Fruit fly (Drosophila melanogaster) whole organism, embryonic: ENCODE data around the gene CG10029.

Source experiments
- Adf1 ChIP-seq: fragments of 200-800 bp; sonication (Bioruptor generic); IDR thresholded peaks from 2 replicates; pipeline ENCODE4 v1.3.6; 2022; ENCODE audit warnings: missing biosample characterization, missing genetic modification characterization
- Atf-2 ChIP-seq: fragments of 200-800 bp; sonication (Bioruptor generic); optimal IDR thresholded peaks from 2 replicates; lab custom pipeline; 2016; ENCODE audit warnings: missing biosample characterization, missing genetic modification characterization
- CG10274 ChIP-seq: fragments of 200-800 bp; sonication (Bioruptor generic); optimal IDR thresholded peaks from 3 replicates; lab custom pipeline; 2017; ENCODE audit warnings: missing biosample characterization, mild to moderate bottlenecking, missing genetic modification characterization
- CG16815 ChIP-seq: fragments of 200-800 bp; sonication (Bioruptor generic); optimal IDR thresholded peaks from 3 replicates; lab custom pipeline; 2017; ENCODE audit warnings: missing biosample characterization, mild to moderate bottlenecking, missing genetic modification characterization
- CG18764 ChIP-seq: fragments of 200-800 bp; sonication (Bioruptor generic); optimal IDR thresholded peaks from 3 replicates; lab custom pipeline; 2016; ENCODE audit warnings: missing biosample characterization, missing genetic modification characterization
- CG2678 ChIP-seq: fragments of 200-800 bp; sonication (Bioruptor generic); optimal IDR thresholded peaks from 3 replicates; lab custom pipeline; 2019; ENCODE audit warnings: missing biosample characterization, mild to moderate bottlenecking, missing genetic modification characterization, moderate library complexity
- CG33557 ChIP-seq: fragments of 200-800 bp; sonication (Bioruptor generic); optimal IDR thresholded peaks from 2 replicates; lab custom pipeline; 2019; ENCODE audit warnings: missing biosample characterization, mild to moderate bottlenecking, missing genetic modification characterization, moderate library complexity
- CG4360 ChIP-seq: fragments of 200-800 bp; sonication (Bioruptor generic); IDR thresholded peaks from 2 replicates; pipeline ENCODE4 v1.3.6; 2022; ENCODE audit warnings: missing biosample characterization, missing genetic modification characterization
- CG4730 ChIP-seq: fragments of 200-800 bp; sonication (Bioruptor generic); IDR thresholded peaks from 2 replicates; pipeline ENCODE4 v1.3.6; 2022; ENCODE audit warnings: missing biosample characterization, missing genetic modification characterization
- CG5953 ChIP-seq: fragments of 200-800 bp; sonication (Bioruptor generic); IDR thresholded peaks from 2 replicates; pipeline ENCODE4 v1.3.6; 2022; ENCODE audit warnings: missing biosample characterization, missing genetic modification characterization
- CG6175 ChIP-seq: fragments of 200-800 bp; sonication (Bioruptor generic); IDR thresholded peaks from 3 replicates; pipeline ENCODE4 v1.3.6; 2022; ENCODE audit warnings: missing biosample characterization, missing genetic modification characterization
- CG6791 ChIP-seq: fragments of 200-800 bp; sonication (Bioruptor generic); IDR thresholded peaks from 3 replicates; pipeline ENCODE4 v1.3.6; 2022; ENCODE audit warnings: missing biosample characterization, missing genetic modification characterization; ENCODE audit not compliant: partially characterized antibody
- CG8478 ChIP-seq: fragments of >200 bp; optimal IDR thresholded peaks from 2 replicates; lab custom pipeline; 2018
- CG8944 ChIP-seq: fragments of 200-800 bp; sonication (Bioruptor generic); optimal IDR thresholded peaks from 3 replicates; lab custom pipeline; 2016; ENCODE audit warnings: missing biosample characterization, missing genetic modification characterization
- CG9215 ChIP-seq: fragments of 200-800 bp; sonication (Bioruptor generic); IDR thresholded peaks from 2 replicates; pipeline ENCODE4 v1.3.6; 2022; ENCODE audit warnings: missing biosample characterization, missing genetic modification characterization
- CrebB ChIP-seq: fragments of 200-800 bp; sonication (Bioruptor generic); optimal IDR thresholded peaks from 3 replicates; lab custom pipeline; 2018; ENCODE audit warnings: missing biosample characterization, mild to moderate bottlenecking, missing genetic modification characterization
- Ets65A ChIP-seq: fragments of 200-800 bp; sonication (Bioruptor generic); peaks from one replicate; lab custom pipeline; 2016; ENCODE audit warnings: missing biosample characterization, missing genetic modification characterization
- Hr39 ChIP-seq: fragments of >200 bp; optimal IDR thresholded peaks from 2 replicates; lab custom pipeline; 2017
- NC2β ChIP-seq: fragments of 200-800 bp; sonication (Bioruptor generic); optimal IDR thresholded peaks from 2 replicates; lab custom pipeline; 2016; ENCODE audit warnings: missing biosample characterization, missing genetic modification characterization
- Poxn ChIP-seq: fragments of 200-800 bp; sonication (Bioruptor generic); IDR thresholded peaks from 2 replicates; pipeline ENCODE4 v1.3.6; 2022; ENCODE audit warnings: missing biosample characterization, missing genetic modification characterization
- Ravus ChIP-seq: fragments of 200-800 bp; sonication (Bioruptor generic); IDR thresholded peaks from 2 replicates; pipeline ENCODE4 v1.3.6; 2022; ENCODE audit warnings: missing biosample characterization, missing genetic modification characterization
- Ssrp ChIP-seq: fragments of 200-800 bp; sonication (Bioruptor generic); optimal IDR thresholded peaks from 2 replicates; lab custom pipeline; 2018; ENCODE audit warnings: missing biosample characterization, mild to moderate bottlenecking, missing genetic modification characterization, moderate library complexity
- TFAM ChIP-seq: fragments of 200-800 bp; sonication (Bioruptor generic); optimal IDR thresholded peaks from 2 replicates; lab custom pipeline; 2017; ENCODE audit warnings: missing biosample characterization, missing genetic modification characterization, inconsistent platforms
- ap ChIP-seq: fragments of 200-800 bp; sonication (Bioruptor generic); IDR thresholded peaks from 2 replicates; pipeline ENCODE4 v1.3.6; 2022; ENCODE audit warnings: missing biosample characterization, missing genetic modification characterization
- bsh ChIP-seq, 2 experiments: fragments of 200-800 bp; sonication (Bioruptor generic); optimal IDR thresholded peaks; 2 replicates each; lab custom pipeline; 2017 to 2018; ENCODE audit warnings: mild to moderate bottlenecking in 2 of 2, missing biosample characterization in 2 of 2, missing genetic modification characterization in 2 of 2, moderate library complexity in 1 of 2
- chif ChIP-seq, 2 experiments: fragments of 200-800 bp; sonication (Bioruptor generic); optimal IDR thresholded peaks; 3 replicates each; lab custom pipeline; 2016; ENCODE audit warnings: missing biosample characterization in 2 of 2, missing genetic modification characterization in 2 of 2
- dmrt11E ChIP-seq: fragments of 200-800 bp; sonication (Bioruptor generic); optimal IDR thresholded peaks from 3 replicates; lab custom pipeline; 2018; ENCODE audit warnings: missing biosample characterization, mild to moderate bottlenecking, missing genetic modification characterization, moderate library complexity
- fd96Cb ChIP-seq: fragments of 200-800 bp; sonication (Bioruptor generic); optimal IDR thresholded peaks from 2 replicates; lab custom pipeline; 2018; ENCODE audit warnings: missing biosample characterization, mild to moderate bottlenecking, missing genetic modification characterization, moderate library complexity
- grau ChIP-seq: fragments of 200-800 bp; optimal IDR thresholded peaks from 3 replicates; lab custom pipeline; 2019; ENCODE audit warnings: missing biosample characterization, mild to moderate bottlenecking, missing genetic modification characterization, moderate library complexity
- gsb-n ChIP-seq: fragments of 200-800 bp; sonication (Bioruptor generic); optimal IDR thresholded peaks from 3 replicates; lab custom pipeline; 2018; ENCODE audit warnings: missing biosample characterization, mild to moderate bottlenecking, missing genetic modification characterization
- ham ChIP-seq: fragments of 200-800 bp; sonication (Bioruptor generic); IDR thresholded peaks from 2 replicates; pipeline ENCODE4 v1.3.6; 2022; ENCODE audit warnings: missing biosample characterization, missing genetic modification characterization
- hbn ChIP-seq: fragments of 200-800 bp; sonication (Bioruptor generic); IDR thresholded peaks from 2 replicates; pipeline ENCODE4 v1.3.6; 2022; ENCODE audit warnings: missing biosample characterization, missing genetic modification characterization; ENCODE audit not compliant: partially characterized antibody
- hth ChIP-seq: fragments of >200 bp; optimal IDR thresholded peaks from 2 replicates; lab custom pipeline; 2017; ENCODE audit warnings: inconsistent platforms
- nom ChIP-seq: fragments of 200-800 bp; sonication (Bioruptor generic); optimal IDR thresholded peaks from 2 replicates; lab custom pipeline; 2017; ENCODE audit warnings: missing biosample characterization, missing genetic modification characterization, mild to moderate bottlenecking, moderate library complexity, missing genetic modification reagents
- org-1 ChIP-seq: fragments of 200-800 bp; sonication (Bioruptor generic); optimal IDR thresholded peaks from 2 replicates; lab custom pipeline; 2017; ENCODE audit warnings: missing biosample characterization, missing genetic modification characterization
- pan ChIP-seq, 4 experiments: fragments of >200 bp in 3 of 4; fragments of 200-800 bp in 1 of 4; sonication (Bioruptor generic) in 1 of 4; optimal IDR thresholded peaks in 3 of 4; IDR thresholded peaks in 1 of 4; 2 replicates each; pipeline versions ENCODE4 v1.3.6 to Lab custom; 2017 to 2022; ENCODE audit warnings: missing biosample characterization in 2 of 4, missing genetic modification characterization in 2 of 4, mixed read lengths in 1 of 4
- phol ChIP-seq: fragments of 200-800 bp; sonication (Bioruptor generic); optimal IDR thresholded peaks from 3 replicates; lab custom pipeline; 2018; ENCODE audit warnings: missing biosample characterization, mild to moderate bottlenecking, missing genetic modification characterization, moderate library complexity
- sens ChIP-seq: fragments of 200-800 bp; sonication (Bioruptor generic); peaks from one replicate; lab custom pipeline; 2016; ENCODE audit warnings: missing biosample characterization, missing genetic modification characterization
- shn ChIP-seq: fragments of 200-800 bp; sonication (Bioruptor generic); optimal IDR thresholded peaks from 3 replicates; lab custom pipeline; 2016; ENCODE audit warnings: missing biosample characterization, missing genetic modification characterization
- sob ChIP-seq: fragments of 200-800 bp; sonication (Bioruptor generic); IDR thresholded peaks from 2 replicates; pipeline ENCODE4 v1.3.6; 2022; ENCODE audit warnings: missing biosample characterization, missing genetic modification characterization
- sqz ChIP-seq: fragments of 200-800 bp; sonication (Bioruptor generic); optimal IDR thresholded peaks from 3 replicates; lab custom pipeline; 2018; ENCODE audit warnings: missing biosample characterization, mild to moderate bottlenecking, missing genetic modification characterization
- sr ChIP-seq: fragments of 200-800 bp; sonication (Bioruptor generic); IDR thresholded peaks from 3 replicates; pipeline ENCODE4 v1.3.6; 2022; ENCODE audit warnings: missing biosample characterization, missing genetic modification characterization
- sug ChIP-seq: fragments of 200-800 bp; optimal IDR thresholded peaks from 2 replicates; lab custom pipeline; 2019; ENCODE audit warnings: missing biosample characterization, mild to moderate bottlenecking, missing genetic modification characterization, moderate library complexity
- trh ChIP-seq: fragments of 200-800 bp; sonication (Bioruptor generic); optimal IDR thresholded peaks from 2 replicates; lab custom pipeline; 2016; ENCODE audit warnings: missing biosample characterization, missing genetic modification characterization
- tx ChIP-seq: fragments of 200-800 bp; sonication (Bioruptor generic); optimal IDR thresholded peaks from 2 replicates; lab custom pipeline; 2016; ENCODE audit warnings: missing biosample characterization, missing genetic modification characterization
- vvl ChIP-seq: fragments of 200-800 bp; sonication (Bioruptor generic); IDR thresholded peaks from 2 replicates; pipeline ENCODE4 v1.3.6; 2022; ENCODE audit warnings: missing biosample characterization, missing genetic modification characterization
- zen2 ChIP-seq: fragments of 200-800 bp; sonication (Bioruptor generic); IDR thresholded peaks from 3 replicates; pipeline ENCODE4 v1.3.6; 2022; ENCODE audit warnings: missing biosample characterization, missing genetic modification characterization; ENCODE audit not compliant: partially characterized antibody

CG10029 gene

DNA sequence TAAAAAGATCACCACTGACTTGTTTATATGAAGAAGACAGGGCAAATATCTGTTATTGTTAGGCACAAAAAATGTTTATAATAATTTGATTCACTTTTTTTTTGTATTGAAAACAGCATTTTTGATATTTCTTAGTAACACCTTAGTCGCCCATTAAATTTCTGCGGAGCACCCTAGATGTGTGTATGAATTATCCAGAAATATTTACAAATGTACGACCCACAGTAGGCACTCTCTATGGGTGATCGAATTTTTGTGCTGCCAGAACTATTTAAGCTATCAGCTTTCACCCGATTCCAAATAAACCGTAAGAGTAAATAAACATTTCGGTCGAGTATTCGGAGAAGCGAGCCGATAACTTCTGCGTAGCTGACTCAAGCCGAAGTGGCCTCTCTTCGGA, 31.3 kb downstream of the CG10029 start, which contains the start of gene RacGAP84C:
Gene RacGAP84C (plus strand): TSS at position 301 of the 400 bp plus-strand sequence.
- TF ChIP-seq TFAM (GFP tag; lab: Kevin White, UChicago): no peak

DNA sequence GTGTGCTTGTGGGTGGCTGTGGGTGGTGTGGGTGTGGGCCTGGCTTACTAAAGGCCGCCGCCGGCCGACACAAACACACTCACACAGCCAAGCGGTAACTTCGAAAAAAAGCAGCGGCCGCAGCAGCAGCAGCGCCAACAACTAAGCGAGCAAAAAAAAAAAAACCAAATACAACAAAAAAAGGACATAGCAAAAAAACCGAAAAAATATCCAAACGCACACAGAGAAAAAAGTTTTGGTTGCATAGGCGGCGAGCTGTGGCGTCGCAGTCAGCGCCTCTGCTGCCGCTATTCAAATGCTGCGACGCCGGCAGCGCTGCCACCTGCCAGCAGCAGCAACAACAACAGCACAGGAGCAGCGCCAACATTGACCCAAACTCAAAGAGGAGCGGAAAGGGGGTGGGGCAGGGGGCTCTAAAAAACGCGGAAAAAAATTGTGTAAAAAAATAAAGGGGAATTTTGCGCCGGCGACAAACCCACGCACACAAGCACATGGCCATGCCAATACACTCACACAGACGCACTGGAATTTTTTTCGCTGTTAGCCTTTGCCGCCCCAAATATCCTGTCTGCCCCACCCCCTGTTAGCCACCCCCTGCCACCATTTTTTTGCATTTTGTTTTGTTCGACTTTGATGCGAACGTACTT, 34.6 kb downstream of the CG10029 start:
- TF ChIP-seq grau: no peak
- no peak for TF ChIP-seq bsh (GFP tag; optimal IDR thresholded peaks at IDR 0.05; lab: Kevin White, UChicago)
- no peak for TF ChIP-seq CrebB
- TF ChIP-seq pan (optimal IDR thresholded peaks at IDR 0.05; lab: Kevin White, UChicago): no peak
- no peak for TF ChIP-seq pan (GFP tag; optimal IDR thresholded peaks at IDR 0.05 in 1 of 2, IDR thresholded peaks at IDR 0.05 in 1 of 2)
- TF ChIP-seq CG6175: no peak
- TF ChIP-seq Atf-2 (GFP tag; lab: Kevin White, UChicago): no peak
- peak; percentile 89 for TF ChIP-seq Adf1
- TF ChIP-seq CG4360 (GFP tag; lab: Robert Waterston, UW): 0 out of 2 replicates have a peak, but pooled peaks have one; percentile 24
- no peak for TF ChIP-seq tx (GFP tag; lab: Kevin White, UChicago)
- no peak for TF ChIP-seq CG33557 (GFP tag; lab: Kevin White, UChicago)
- TF ChIP-seq org-1: no peak
- peak; percentile 23 for TF ChIP-seq nom (GFP tag; lab: Kevin White, UChicago)
- no peak for TF ChIP-seq trh (GFP tag; lab: Kevin White, UChicago)
- no peak for TF ChIP-seq Ravus (GFP tag; lab: Robert Waterston, UW)
- no peak for TF ChIP-seq zen2 (GFP tag; lab: Robert Waterston, UW)
- TF ChIP-seq shn (GFP tag; lab: Kevin White, UChicago): no peak
- no peak for TF ChIP-seq ap
- no peak for TF ChIP-seq Poxn (GFP tag; lab: Robert Waterston, UW)
- peak; percentile 92 for TF ChIP-seq sqz
- no peak for TF ChIP-seq CG4730 (GFP tag; lab: Robert Waterston, UW)
- TF ChIP-seq CG6791 (GFP tag; lab: Robert Waterston, UW): no peak
- TF ChIP-seq Ssrp (tag; lab: Kevin White, UChicago): no peak
- no peak for TF ChIP-seq sr (GFP tag; lab: Robert Waterston, UW)
- no peak for TF ChIP-seq phol (tag; lab: Kevin White, UChicago)
- TF ChIP-seq NC2β (GFP tag; lab: Kevin White, UChicago): no peak
- TF ChIP-seq CG16815 (GFP tag; lab: Kevin White, UChicago): no peak
- TF ChIP-seq CG18764 (GFP tag; lab: Kevin White, UChicago): no peak
- TF ChIP-seq hth (lab: Kevin White, UChicago): no peak
- TF ChIP-seq CG9215 (GFP tag; lab: Robert Waterston, UW): 0 out of 2 replicates have a peak, but pooled peaks have one; percentile 9
- TF ChIP-seq dmrt11E (tag; lab: Kevin White, UChicago): no peak

DNA sequence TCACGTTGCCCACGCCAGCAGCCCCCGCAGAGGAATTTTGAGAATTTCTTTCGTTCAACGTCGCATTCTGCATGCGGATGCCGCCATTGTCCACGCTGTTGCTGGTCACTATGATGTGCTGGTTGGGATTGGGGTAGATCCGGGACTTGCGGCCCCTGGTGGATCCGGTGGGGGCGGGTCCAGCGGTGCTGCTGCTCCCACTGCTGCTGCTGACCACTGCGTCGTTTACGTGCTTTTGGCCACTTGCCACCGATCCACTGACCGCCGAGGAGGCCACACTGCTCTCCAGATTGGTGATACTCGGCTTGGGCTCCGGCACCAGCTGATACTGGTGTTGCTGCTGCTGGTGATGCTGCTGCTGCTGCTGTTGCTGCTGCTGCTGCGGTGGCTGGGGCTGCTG, 40.2 kb downstream of the CG10029 start:
- TF ChIP-seq Ets65A (GFP tag; lab: Kevin White, UChicago) (peak; percentile 17), CG8478 (lab: Kevin White, UChicago) (peak; percentile 40), Hr39 (lab: Kevin White, UChicago) (peak; percentile 53), ham (GFP tag; lab: Robert Waterston, UW) (no peak)
- TF ChIP-seq, all 482 proteins: peak for 3

DNA sequence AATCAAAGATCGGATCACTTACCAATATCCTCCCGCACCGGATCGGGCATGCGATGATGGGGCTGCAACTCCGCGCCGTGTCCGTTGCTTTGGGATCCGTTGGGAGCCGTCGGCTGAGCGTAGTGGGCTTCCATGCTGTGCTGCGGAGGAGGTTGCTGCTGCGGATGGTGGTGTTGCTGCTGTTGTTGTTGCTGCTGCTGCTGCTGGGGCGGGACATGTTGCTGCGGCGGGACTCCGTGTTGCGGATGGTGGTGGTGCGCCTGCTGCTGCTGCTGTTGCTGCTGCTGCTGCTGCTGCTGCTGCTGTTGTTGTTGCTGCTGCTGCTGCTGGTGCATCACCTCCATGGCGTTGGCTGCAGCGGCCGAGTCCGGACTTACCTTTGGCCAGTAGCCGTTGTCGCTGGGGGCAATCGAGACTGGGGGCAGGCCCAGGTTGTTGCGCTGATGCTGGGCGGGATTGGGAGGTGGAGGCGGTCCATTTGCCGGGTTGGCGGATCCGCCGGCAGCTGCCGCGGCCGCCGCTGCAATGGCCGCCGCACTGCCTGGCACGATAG, 42.0 kb downstream of the CG10029 start:
- TF ChIP-seq gsb-n (tag; lab: Kevin White, UChicago) (no peak), sens (GFP tag; lab: Kevin White, UChicago) (no peak), CG2678 (no peak), hbn (no peak), Ets65A (GFP tag; lab: Kevin White, UChicago) (peak; percentile 60), sob (GFP tag; lab: Robert Waterston, UW) (no peak), CrebB (no peak), fd96Cb (tag; lab: Kevin White, UChicago) (no peak), CG8944 (no peak), chif (GFP tag; optimal IDR thresholded peaks at IDR 0.05; lab: Kevin White, UChicago) (no peak), sug (no peak), CG10274 (GFP tag; lab: Kevin White, UChicago) (no peak), Ravus (GFP tag; lab: Robert Waterston, UW) (no peak), vvl (GFP tag; lab: Robert Waterston, UW) (no peak), CG5953 (no peak)
